Fruit fly (Drosophila melanogaster) whole organism, embryonic: ENCODE data around the gene PLCXD.

Experiments used
- Abd-B ChIP-seq: fragments of 200-800 bp; sonication (Bioruptor generic); optimal IDR thresholded peaks from 2 replicates; lab custom pipeline; 2018; ENCODE audit warnings: missing biosample characterization, mild to moderate bottlenecking, missing genetic modification characterization, moderate library complexity
- B-H2 ChIP-seq: fragments of 200-800 bp; sonication (Bioruptor generic); optimal IDR thresholded peaks from 2 replicates; lab custom pipeline; 2018; ENCODE audit warnings: missing biosample characterization, mild to moderate bottlenecking, missing genetic modification characterization
- CG1024 ChIP-seq: fragments of 200-800 bp; sonication (Bioruptor generic); IDR thresholded peaks from 2 replicates; pipeline ENCODE4 v1.3.6; 2022; ENCODE audit warnings: missing biosample characterization, missing genetic modification characterization
- CG10274 ChIP-seq: fragments of 200-800 bp; sonication (Bioruptor generic); optimal IDR thresholded peaks from 3 replicates; lab custom pipeline; 2017; ENCODE audit warnings: missing biosample characterization, mild to moderate bottlenecking, missing genetic modification characterization
- CG13775 ChIP-seq: fragments of 200-800 bp; sonication (Bioruptor generic); optimal IDR thresholded peaks from 3 replicates; lab custom pipeline; 2017; ENCODE audit warnings: missing biosample characterization, mild to moderate bottlenecking, missing genetic modification characterization
- CG15269 ChIP-seq: fragments of 200-800 bp; sonication (Bioruptor generic); optimal IDR thresholded peaks from 2 replicates; lab custom pipeline; 2018; ENCODE audit warnings: missing biosample characterization, mild to moderate bottlenecking, missing genetic modification characterization, moderate library complexity
- CG18599 ChIP-seq: fragments of 200-800 bp; sonication (Bioruptor generic); optimal IDR thresholded peaks from 3 replicates; lab custom pipeline; 2017; ENCODE audit warnings: missing biosample characterization, missing genetic modification characterization, mild to moderate bottlenecking, moderate library complexity, missing genetic modification reagents
- CG2120 ChIP-seq: fragments of 200-800 bp; sonication (Bioruptor generic); optimal IDR thresholded peaks from 3 replicates; lab custom pipeline; 2016; ENCODE audit warnings: missing biosample characterization, missing genetic modification characterization
- CG2889 ChIP-seq: fragments of 200-800 bp; sonication (Bioruptor generic); IDR thresholded peaks from 3 replicates; pipeline ENCODE4 v1.3.6; 2022; ENCODE audit warnings: missing biosample characterization, missing genetic modification characterization
- CG30403 ChIP-seq: fragments of 200-800 bp; sonication (Bioruptor generic); optimal IDR thresholded peaks from 3 replicates; lab custom pipeline; 2016; ENCODE audit warnings: missing biosample characterization, missing genetic modification characterization
- CG31365 ChIP-seq: fragments of 200-800 bp; sonication (Bioruptor generic); optimal IDR thresholded peaks from 2 replicates; lab custom pipeline; 2018; ENCODE audit warnings: missing biosample characterization, mild to moderate bottlenecking, missing genetic modification characterization
- CG34376 ChIP-seq: fragments of 200-800 bp; sonication (Bioruptor generic); optimal IDR thresholded peaks from 2 replicates; lab custom pipeline; 2018; ENCODE audit warnings: missing biosample characterization, mild to moderate bottlenecking, missing genetic modification characterization
- CG4820 ChIP-seq: fragments of 200-800 bp; sonication (Bioruptor generic); optimal IDR thresholded peaks from 3 replicates; lab custom pipeline; 2016; ENCODE audit warnings: missing biosample characterization, missing genetic modification characterization
- CG4854 ChIP-seq: fragments of 200-800 bp; sonication (Bioruptor generic); optimal IDR thresholded peaks from 2 replicates; lab custom pipeline; 2016; ENCODE audit warnings: missing biosample characterization, missing genetic modification characterization, inconsistent platforms
- CG6791 ChIP-seq: fragments of 200-800 bp; sonication (Bioruptor generic); IDR thresholded peaks from 3 replicates; pipeline ENCODE4 v1.3.6; 2022; ENCODE audit warnings: missing biosample characterization, missing genetic modification characterization; ENCODE audit not compliant: partially characterized antibody
- Dbx ChIP-seq: fragments of 200-800 bp; sonication (Bioruptor generic); IDR thresholded peaks from 3 replicates; pipeline ENCODE4 v1.3.6; 2022; ENCODE audit warnings: missing biosample characterization, missing genetic modification characterization
- Dll ChIP-seq: fragments of 200-800 bp; sonication (Bioruptor generic); IDR thresholded peaks from 4 replicates; pipeline ENCODE4 v1.3.6; 2022; ENCODE audit warnings: missing biosample characterization, missing genetic modification characterization; ENCODE audit not compliant: partially characterized antibody
- Dp ChIP-seq: fragments of 200-800 bp; sonication (Bioruptor generic); optimal IDR thresholded peaks from 2 replicates; lab custom pipeline; 2018; ENCODE audit warnings: missing biosample characterization, mild to moderate bottlenecking, missing genetic modification characterization, moderate library complexity
- Ets97D ChIP-seq: fragments of 200-800 bp; sonication (Bioruptor generic); optimal IDR thresholded peaks from 3 replicates; lab custom pipeline; 2016; ENCODE audit warnings: missing biosample characterization, missing genetic modification characterization
- HLH4C ChIP-seq: fragments of 200-800 bp; sonication (Bioruptor generic); IDR thresholded peaks from 3 replicates; pipeline ENCODE4 v1.3.6; 2022; ENCODE audit warnings: missing biosample characterization, missing genetic modification characterization; ENCODE audit not compliant: partially characterized antibody
- Hey ChIP-seq: fragments of 200-800 bp; sonication (Bioruptor generic); optimal IDR thresholded peaks from 3 replicates; lab custom pipeline; 2018; ENCODE audit warnings: missing biosample characterization, mild to moderate bottlenecking, missing genetic modification characterization
- Max ChIP-seq: fragments of 200-800 bp; sonication (Bioruptor generic); optimal IDR thresholded peaks from 2 replicates; lab custom pipeline; 2016; ENCODE audit warnings: missing biosample characterization, mild to moderate bottlenecking, missing genetic modification characterization
- Meics ChIP-seq: fragments of 200-800 bp; sonication (Bioruptor generic); optimal IDR thresholded peaks from 2 replicates; lab custom pipeline; 2017; ENCODE audit warnings: missing biosample characterization, mild to moderate bottlenecking, missing genetic modification characterization
- NC2α ChIP-seq: fragments of 200-800 bp; sonication (Bioruptor generic); optimal IDR thresholded peaks from 2 replicates; lab custom pipeline; 2016; ENCODE audit warnings: missing biosample characterization, missing genetic modification characterization
- NFAT ChIP-seq: fragments of 200-800 bp; sonication (Bioruptor generic); IDR thresholded peaks from 2 replicates; pipeline ENCODE4 v1.3.6; 2022; ENCODE audit warnings: missing biosample characterization, missing genetic modification characterization
- Nf-YC ChIP-seq: fragments of 200-800 bp; optimal IDR thresholded peaks from 3 replicates; lab custom pipeline; 2019; ENCODE audit warnings: missing biosample characterization, mild to moderate bottlenecking, missing genetic modification characterization, moderate library complexity
- PHDP ChIP-seq: fragments of 200-800 bp; sonication (Bioruptor generic); optimal IDR thresholded peaks from 3 replicates; lab custom pipeline; 2018; ENCODE audit warnings: missing biosample characterization, mild to moderate bottlenecking, missing genetic modification characterization, moderate library complexity
- Side ChIP-seq: fragments of 200-800 bp; sonication (Bioruptor generic); optimal IDR thresholded peaks from 2 replicates; lab custom pipeline; 2016; ENCODE audit warnings: missing biosample characterization, missing genetic modification characterization
- YL-1 ChIP-seq: fragments of 200-800 bp; sonication (Bioruptor generic); optimal IDR thresholded peaks from 3 replicates; lab custom pipeline; 2017; ENCODE audit warnings: missing biosample characterization, mild to moderate bottlenecking, missing genetic modification characterization
- az2 ChIP-seq: fragments of 200-800 bp; sonication (Bioruptor generic); optimal IDR thresholded peaks from 3 replicates; lab custom pipeline; 2016; ENCODE audit warnings: missing biosample characterization, missing genetic modification characterization
- cas ChIP-seq: fragments of 200-800 bp; sonication (Bioruptor generic); IDR thresholded peaks from 2 replicates; pipeline ENCODE4 v1.3.6; 2022; ENCODE audit warnings: missing biosample characterization, missing genetic modification characterization
- chinmo ChIP-seq: fragments of 200-800 bp; sonication (Bioruptor generic); IDR thresholded peaks from 4 replicates; pipeline ENCODE4 v1.3.6; 2022; ENCODE audit warnings: missing biosample characterization, missing genetic modification characterization; ENCODE audit not compliant: partially characterized antibody
- dmrt11E ChIP-seq: fragments of 200-800 bp; sonication (Bioruptor generic); optimal IDR thresholded peaks from 3 replicates; lab custom pipeline; 2018; ENCODE audit warnings: missing biosample characterization, mild to moderate bottlenecking, missing genetic modification characterization, moderate library complexity
- ems ChIP-seq: fragments of 200-800 bp; sonication (Bioruptor generic); optimal IDR thresholded peaks from 3 replicates; lab custom pipeline; 2016; ENCODE audit warnings: missing biosample characterization, missing genetic modification characterization
- grn ChIP-seq: fragments of 200-800 bp; sonication (Bioruptor generic); optimal IDR thresholded peaks from 3 replicates; lab custom pipeline; 2017; ENCODE audit warnings: missing biosample characterization, missing genetic modification characterization
- kah ChIP-seq: fragments of 200-800 bp; sonication (Bioruptor generic); optimal IDR thresholded peaks from 2 replicates; lab custom pipeline; 2018; ENCODE audit warnings: missing biosample characterization, mild to moderate bottlenecking, missing genetic modification characterization
- lmd ChIP-seq: fragments of 200-800 bp; sonication (Bioruptor generic); IDR thresholded peaks from 2 replicates; pipeline ENCODE4 v1.3.6; 2022; ENCODE audit warnings: missing biosample characterization, missing genetic modification characterization
- maf-S ChIP-seq: fragments of 200-800 bp; sonication (Bioruptor generic); optimal IDR thresholded peaks from 2 replicates; lab custom pipeline; 2016; ENCODE audit warnings: missing biosample characterization, missing genetic modification characterization
- mirr ChIP-seq: fragments of 200-800 bp; sonication (Bioruptor generic); optimal IDR thresholded peaks from 3 replicates; lab custom pipeline; 2018; ENCODE audit warnings: missing biosample characterization, mild to moderate bottlenecking, missing genetic modification characterization
- nerfin-2 ChIP-seq: fragments of 200-800 bp; sonication (Bioruptor generic); IDR thresholded peaks from 2 replicates; pipeline ENCODE4 v1.3.6; 2022; ENCODE audit warnings: missing biosample characterization, missing genetic modification characterization; ENCODE audit not compliant: partially characterized antibody
- odd ChIP-seq: fragments of 200-800 bp; sonication (Bioruptor generic); optimal IDR thresholded peaks from 2 replicates; lab custom pipeline; 2017; ENCODE audit warnings: missing biosample characterization, mild to moderate bottlenecking, missing genetic modification characterization
- p53 ChIP-seq: fragments of 200-800 bp; sonication (Bioruptor generic); optimal IDR thresholded peaks from 2 replicates; lab custom pipeline; 2016; ENCODE audit warnings: missing biosample characterization, missing genetic modification characterization
- run ChIP-seq: fragments of 200-800 bp; sonication (Bioruptor generic); optimal IDR thresholded peaks from 3 replicates; lab custom pipeline; 2018; ENCODE audit warnings: missing biosample characterization, mild to moderate bottlenecking, missing genetic modification characterization
- sd ChIP-seq: fragments of 200-800 bp; sonication (Bioruptor generic); optimal IDR thresholded peaks from 3 replicates; lab custom pipeline; 2018; ENCODE audit warnings: missing biosample characterization, mild to moderate bottlenecking, missing genetic modification characterization, moderate library complexity
- sens ChIP-seq: fragments of 200-800 bp; sonication (Bioruptor generic); peaks from one replicate; lab custom pipeline; 2016; ENCODE audit warnings: missing biosample characterization, missing genetic modification characterization
- stc ChIP-seq: fragments of 200-800 bp; sonication (Bioruptor generic); IDR thresholded peaks from 2 replicates; pipeline ENCODE4 v1.3.6; 2022; ENCODE audit warnings: missing biosample characterization, missing genetic modification characterization
- sug ChIP-seq: fragments of 200-800 bp; optimal IDR thresholded peaks from 2 replicates; lab custom pipeline; 2019; ENCODE audit warnings: missing biosample characterization, mild to moderate bottlenecking, missing genetic modification characterization, moderate library complexity

Gene PLCXD

dm6 chr2L:12030552-12031131 is 18.6 kb upstream of the PLCXD start (continued):
- TF ChIP-seq ems (GFP tag; lab: Kevin White, UChicago) (no peak), Meics (GFP tag; lab: Kevin White, UChicago) (no peak), CG31365 (tag; lab: Kevin White, UChicago) (no peak), cas (GFP tag; lab: Robert Waterston, UW) (no peak), stc (GFP tag; lab: Robert Waterston, UW) (no peak), sens (no peak), Hey (no peak), mirr (GFP tag; lab: Kevin White, UChicago) (peak; percentile 15), Side (GFP tag; lab: Kevin White, UChicago) (no peak), sug (peak; percentile 74), lmd (GFP tag; lab: Robert Waterston, UW) (no peak), CG15269 (tag; lab: Kevin White, UChicago) (no peak), NFAT (0 out of 2 replicates have a peak, but pooled peaks have one; percentile 7), az2 (GFP tag; lab: Kevin White, UChicago) (no peak), CG18599 (peak; percentile 4), Dll (GFP tag; lab: Robert Waterston, UW) (no peak), Nf-YC (peak; percentile 53), CG30403 (no peak), CG4820 (GFP tag; lab: Kevin White, UChicago) (no peak), Ets97D (GFP tag; lab: Kevin White, UChicago) (no peak), CG1024 (GFP tag; lab: Robert Waterston, UW) (no peak), Dp (GFP tag; lab: Kevin White, UChicago) (no peak), CG2120 (GFP tag; lab: Kevin White, UChicago) (no peak), NC2α (no peak), chinmo (GFP tag; lab: Robert Waterston, UW) (0 out of 4 replicates have a peak, but pooled peaks have one; percentile 48), Abd-B (GFP tag; lab: Kevin White, UChicago) (no peak), B-H2 (GFP tag; lab: Kevin White, UChicago) (peak; percentile 10), nerfin-2 (no peak), kah (no peak), dmrt11E (tag; lab: Kevin White, UChicago) (no peak), grn (peak; percentile 95), Max (GFP tag; lab: Kevin White, UChicago) (no peak), run (no peak), p53 (no peak), CG10274 (GFP tag; lab: Kevin White, UChicago) (no peak), Dbx (GFP tag; lab: Robert Waterston, UW) (no peak), CG6791 (GFP tag; lab: Robert Waterston, UW) (no peak), HLH4C (GFP tag; lab: Robert Waterston, UW) (no peak), CG4854 (no peak), YL-1 (no peak), sd (tag; lab: Kevin White, UChicago) (peak; percentile 87), odd (no peak), CG13775 (GFP tag; lab: Kevin White, UChicago) (no peak), PHDP (tag; lab: Kevin White, UChicago) (peak; percentile 9), maf-S (GFP tag; lab: Kevin White, UChicago) (no peak), CG2889 (GFP tag; lab: Robert Waterston, UW) (no peak), CG34376 (GFP tag; lab: Kevin White, UChicago) (peak; percentile 82)
- TF ChIP-seq, all 482 proteins: peak for 17
